Comparison of ENCODE assay signal across 1 fruit fly cellular context in genomic region chr3R:19347678-19348077, dm6.
TF ChIP-seq lines count a peak whose summit lies in the region.

No protein-coding gene starts in this region.

TF ChIP-seq in whole organism, embryonic, 481 proteins besides CTCF, POLR2A, EP300 and RAD21 (continued from another document):
- TF ChIP-seq dmrt11E (tag; optimal IDR thresholded peaks at IDR 0.05; lab: Kevin White, UChicago) (peak; percentile 4), dati (GFP tag; IDR thresholded peaks at IDR 0.05; lab: Robert Waterston, UW) (no peak), CG16779 (GFP tag; IDR thresholded peaks at IDR 0.05; lab: Robert Waterston, UW) (no peak), CG14710 (tag; optimal IDR thresholded peaks at IDR 0.05; lab: Kevin White, UChicago) (no peak), Abd-B (GFP tag; optimal IDR thresholded peaks at IDR 0.05; lab: Kevin White, UChicago) (peak; percentile 9), ATbp (GFP tag; optimal IDR thresholded peaks at IDR 0.05; lab: Kevin White, UChicago) (no peak), eyg (GFP tag; optimal IDR thresholded peaks at IDR 0.05; lab: Kevin White, UChicago) (no peak), nmo (GFP tag; optimal IDR thresholded peaks at IDR 0.05; lab: Kevin White, UChicago) (peak; percentile 30), CoRest (tag; optimal IDR thresholded peaks at IDR 0.05; lab: Kevin White, UChicago) (peak; percentile 0), Sox102F (GFP tag; optimal IDR thresholded peaks at IDR 0.05; lab: Kevin White, UChicago) (peak; percentile 14), pum (GFP tag; optimal IDR thresholded peaks at IDR 0.05; lab: Kevin White, UChicago) (no peak), lola (GFP tag; optimal IDR thresholded peaks at IDR 0.05; lab: Kevin White, UChicago) (peak in 1 of 3 experiments; percentile 15), Camta (GFP tag; optimal IDR thresholded peaks at IDR 0.05; lab: Kevin White, UChicago) (no peak), CG3995 (GFP tag; optimal IDR thresholded peaks at IDR 0.05; lab: Kevin White, UChicago) (no peak), seq (GFP tag; IDR thresholded peaks at IDR 0.05; lab: Robert Waterston, UW) (no peak), nerfin-2 (GFP tag; IDR thresholded peaks at IDR 0.05; lab: Robert Waterston, UW; ENCODE audit: partially characterized antibody) (no peak), Opbp (GFP tag; IDR thresholded peaks at IDR 0.05; lab: Robert Waterston, UW; ENCODE audit: partially characterized antibody) (no peak), CG10979 (tag; optimal IDR thresholded peaks at IDR 0.05; lab: Kevin White, UChicago) (peak; percentile 9), Scr (GFP tag; IDR thresholded peaks at IDR 0.05; lab: Robert Waterston, UW; ENCODE audit: partially characterized antibody) (no peak), CG12219 (GFP tag; optimal IDR thresholded peaks at IDR 0.05; lab: Kevin White, UChicago) (no peak), CG14441 (GFP tag; IDR thresholded peaks at IDR 0.05; lab: Robert Waterston, UW) (no peak), Xrp1 (GFP tag; IDR thresholded peaks at IDR 0.05; lab: Robert Waterston, UW) (peak; percentile 29; the same call in 1 of the 2 replicates), tin (GFP tag; optimal IDR thresholded peaks at IDR 0.05; lab: Kevin White, UChicago) (no peak), CG18599 (GFP tag; optimal IDR thresholded peaks at IDR 0.05; lab: Kevin White, UChicago) (no peak), HHEX (GFP tag; optimal IDR thresholded peaks at IDR 0.05; lab: Kevin White, UChicago) (no peak), slp2 (GFP tag; optimal IDR thresholded peaks at IDR 0.05; lab: Kevin White, UChicago) (no peak), CG1792 (GFP tag; optimal IDR thresholded peaks at IDR 0.05; lab: Kevin White, UChicago) (no peak), CG2712 (tag; optimal IDR thresholded peaks at IDR 0.05; lab: Kevin White, UChicago) (peak; percentile 34), CG10565 (GFP tag; optimal IDR thresholded peaks at IDR 0.05; lab: Kevin White, UChicago) (no peak), CG15479 (GFP tag; optimal IDR thresholded peaks at IDR 0.05; lab: Kevin White, UChicago) (no peak), Spps (tag; optimal IDR thresholded peaks at IDR 0.05; lab: Kevin White, UChicago) (no peak), CG13287 (GFP tag; IDR thresholded peaks at IDR 0.05; lab: Robert Waterston, UW; ENCODE audit: partially characterized antibody) (no peak), hth (optimal IDR thresholded peaks at IDR 0.05; lab: Kevin White, UChicago) (no peak), bsh (GFP tag; optimal IDR thresholded peaks at IDR 0.05; lab: Kevin White, UChicago) (peak in 1 of 2 experiments; percentile 34), HLHmδ (GFP tag; optimal IDR thresholded peaks at IDR 0.05; lab: Kevin White, UChicago) (no peak), CG9932 (GFP tag; IDR thresholded peaks at IDR 0.05; lab: Robert Waterston, UW) (no peak), YL-1 (GFP tag; optimal IDR thresholded peaks at IDR 0.05; lab: Kevin White, UChicago) (no peak), Kr (GFP tag; optimal IDR thresholded peaks at IDR 0.05; lab: Kevin White, UChicago) (no peak), gem (tag; optimal IDR thresholded peaks at IDR 0.05; lab: Kevin White, UChicago) (peak; percentile 36), Blimp-1 (GFP tag; optimal IDR thresholded peaks at IDR 0.05; lab: Kevin White, UChicago) (peak; percentile 7), CG17568 (GFP tag; optimal IDR thresholded peaks at IDR 0.05; lab: Kevin White, UChicago) (no peak), Taf1 (GFP tag; IDR thresholded peaks at IDR 0.05; lab: Robert Waterston, UW) (no peak), Fer3 (tag; optimal IDR thresholded peaks at IDR 0.05; lab: Kevin White, UChicago) (no peak), Dip3 (GFP tag; optimal IDR thresholded peaks at IDR 0.05; lab: Kevin White, UChicago) (no peak), CG4404 (GFP tag; IDR thresholded peaks at IDR 0.05; lab: Robert Waterston, UW) (no peak), Deaf1 (tag; optimal IDR thresholded peaks at IDR 0.05; lab: Kevin White, UChicago) (no peak), CG18764 (GFP tag; optimal IDR thresholded peaks at IDR 0.05; lab: Kevin White, UChicago) (no peak), ham (GFP tag; IDR thresholded peaks at IDR 0.05; lab: Robert Waterston, UW) (no peak), Hey (tag; optimal IDR thresholded peaks at IDR 0.05; lab: Kevin White, UChicago) (no peak), Dad (GFP tag; optimal IDR thresholded peaks at IDR 0.05; lab: Kevin White, UChicago) (no peak), PHDP (tag; optimal IDR thresholded peaks at IDR 0.05; lab: Kevin White, UChicago) (no peak), zfh2 (GFP tag; optimal IDR thresholded peaks at IDR 0.05; lab: Kevin White, UChicago) (no peak), HLH4C (GFP tag; IDR thresholded peaks at IDR 0.05; lab: Robert Waterston, UW; ENCODE audit: partially characterized antibody) (no peak), CG8924 (tag; optimal IDR thresholded peaks at IDR 0.05; lab: Kevin White, UChicago) (no peak), Hmx (GFP tag; optimal IDR thresholded peaks at IDR 0.05; lab: Kevin White, UChicago) (no peak), Ssrp (tag; optimal IDR thresholded peaks at IDR 0.05; lab: Kevin White, UChicago) (no peak), CG8281 (tag; optimal IDR thresholded peaks at IDR 0.05; lab: Kevin White, UChicago) (no peak), ranshi (GFP tag; IDR thresholded peaks at IDR 0.05; lab: Robert Waterston, UW) (0 out of 2 replicates have a peak, but pooled peaks have one; percentile 13), Mrtf (GFP tag; IDR thresholded peaks at IDR 0.05; lab: Robert Waterston, UW) (no peak), Doc2 (GFP tag; IDR thresholded peaks at IDR 0.05; lab: Robert Waterston, UW) (no peak), sc (optimal IDR thresholded peaks at IDR 0.05; lab: Kevin White, UChicago) (no peak), sc (GFP tag; optimal IDR thresholded peaks at IDR 0.05; lab: Kevin White, UChicago) (no peak), gsb-n (tag; optimal IDR thresholded peaks at IDR 0.05; lab: Kevin White, UChicago) (no peak), unc-4 (GFP tag; IDR thresholded peaks at IDR 0.05; lab: Robert Waterston, UW; ENCODE audit: partially characterized antibody) (no peak), schlank (tag; optimal IDR thresholded peaks at IDR 0.05; lab: Kevin White, UChicago) (no peak), MTF-1 (GFP tag; optimal IDR thresholded peaks at IDR 0.05; lab: Kevin White, UChicago; ENCODE audit: borderline replicate concordance) (no peak), CG15601 (tag; optimal IDR thresholded peaks at IDR 0.05; lab: Kevin White, UChicago) (no peak), nom (GFP tag; optimal IDR thresholded peaks at IDR 0.05; lab: Kevin White, UChicago) (no peak)
